Worm (Caenorhabditis elegans) whole organism, midembryonic: ENCODE measurements around the gene K08D8.4.

ENCODE experiments used
- T22C8.4 ChIP-seq: fragments of 200-800 bp; sonication (Bioruptor generic); IDR thresholded peaks from 2 replicates; pipeline ENCODE4 v1.3.6; 2022; ENCODE audit warnings: missing genetic modification characterization, missing compliant biosample characterization
- cog-1 ChIP-seq: sonication (generic microtip); optimal IDR thresholded peaks from 2 replicates; lab custom pipeline; 2016; ENCODE audit warnings: missing genetic modification characterization, missing compliant biosample characterization
- flt-1 ChIP-seq: fragments of 200-800 bp; sonication (Bioruptor generic); IDR thresholded peaks from 2 replicates; pipeline ENCODE4 v1.3.6; 2022; ENCODE audit warnings: missing genetic modification characterization, missing compliant biosample characterization
- klf-2 ChIP-seq: fragments of 200-800 bp; sonication (Bioruptor generic); conservative IDR thresholded peaks from 2 replicates; pipeline ENCODE4 v1.3.6; 2022; ENCODE audit warnings: missing genetic modification reagents, missing genetic modification characterization, missing compliant biosample characterization
- med-1 ChIP-seq: sonication (generic microtip); optimal IDR thresholded peaks from 2 replicates; lab custom pipeline; 2017; ENCODE audit warnings: missing genetic modification characterization, mild to moderate bottlenecking, missing compliant biosample characterization, antibody characterized with exemption, missing genetic modification reagents; ENCODE audit not compliant: insufficient read depth
- ref-1 ChIP-seq: fragments of 200-800 bp; sonication (Bioruptor generic); conservative IDR thresholded peaks from 2 replicates; pipeline ENCODE4 v1.3.6; 2022; ENCODE audit warnings: missing genetic modification reagents, missing genetic modification characterization, missing compliant biosample characterization
- tab-1 ChIP-seq: fragments of 200-800 bp; sonication (Bioruptor generic); IDR thresholded peaks from 2 replicates; pipeline ENCODE4 v1.3.6; 2022; ENCODE audit warnings: missing genetic modification characterization, missing compliant biosample characterization
- ztf-23 ChIP-seq: fragments of 200-800 bp; sonication (Bioruptor generic); IDR thresholded peaks from 2 replicates; pipeline ENCODE4 v1.3.6; 2022; ENCODE audit warnings: missing genetic modification reagents, missing genetic modification characterization, missing compliant biosample characterization
- ztf-29 ChIP-seq: fragments of 200-800 bp; sonication (Bioruptor generic); IDR thresholded peaks from 2 replicates; pipeline ENCODE4 v1.3.6; 2022; ENCODE audit warnings: missing genetic modification reagents, missing genetic modification characterization, missing compliant biosample characterization

Gene K08D8.4

DNA sequence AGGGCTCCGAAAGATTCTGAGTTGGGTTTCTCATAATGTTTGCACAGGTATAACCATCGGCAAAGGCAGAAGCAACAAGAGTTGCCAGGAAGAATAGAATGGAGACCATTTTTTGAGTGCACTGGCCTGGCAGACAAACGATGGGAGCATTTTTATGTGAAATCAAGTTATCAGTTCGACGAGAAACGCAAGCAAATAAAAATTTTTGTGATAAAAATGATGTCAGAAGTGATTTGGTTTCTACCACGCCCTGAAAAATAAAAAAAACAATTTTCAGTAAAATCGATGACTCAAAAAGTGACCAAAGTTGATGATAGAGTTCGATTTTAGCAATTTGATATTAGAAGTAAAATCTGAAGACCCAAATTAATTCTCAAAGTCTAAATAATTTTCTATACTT, at the start of gene K08D8.4:
TSS of gene K08D8.4 (minus strand) at position 128 of the 400 bp plus-strand sequence.
- TF ChIP-seq ztf-29 (GFP tag; lab: Robert Waterston, UW) (no peak), ref-1 (GFP tag; lab: Robert Waterston, UW) (no peak), med-1 (no peak), ztf-23 (GFP tag; lab: Robert Waterston, UW) (no peak)

DNA sequence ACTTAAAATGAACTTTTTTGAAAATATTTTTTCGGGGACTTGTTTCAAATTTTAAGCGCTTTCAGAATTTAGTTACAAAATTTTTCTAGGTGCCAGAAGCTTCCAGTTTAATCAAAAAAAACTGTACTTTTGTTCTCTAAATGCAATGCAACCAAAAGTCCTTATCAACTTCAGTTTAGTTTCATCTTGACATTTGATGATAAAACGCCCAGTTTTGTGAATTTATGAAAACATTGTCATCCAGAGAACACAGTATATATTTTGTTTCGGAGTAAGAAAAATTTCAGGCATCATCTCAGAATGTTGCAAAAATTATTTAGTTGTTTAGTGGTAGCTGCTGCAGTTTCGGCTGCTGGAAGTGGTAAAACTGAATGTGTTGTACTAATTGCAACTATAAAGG, 47.9 kb upstream of the K08D8.4 start, which contains the start of gene F55G11.6:
TSS of gene F55G11.6 (plus strand) at position 301 of the 400 bp plus-strand sequence.
- TF ChIP-seq flt-1: no peak
- TF ChIP-seq klf-2 (GFP tag; lab: Robert Waterston, UW): no peak
- no peak for TF ChIP-seq med-1
- TF ChIP-seq ztf-23 (GFP tag; lab: Robert Waterston, UW): no peak
- no peak for TF ChIP-seq ref-1 (GFP tag; lab: Robert Waterston, UW)
- no peak for TF ChIP-seq T22C8.4

DNA sequence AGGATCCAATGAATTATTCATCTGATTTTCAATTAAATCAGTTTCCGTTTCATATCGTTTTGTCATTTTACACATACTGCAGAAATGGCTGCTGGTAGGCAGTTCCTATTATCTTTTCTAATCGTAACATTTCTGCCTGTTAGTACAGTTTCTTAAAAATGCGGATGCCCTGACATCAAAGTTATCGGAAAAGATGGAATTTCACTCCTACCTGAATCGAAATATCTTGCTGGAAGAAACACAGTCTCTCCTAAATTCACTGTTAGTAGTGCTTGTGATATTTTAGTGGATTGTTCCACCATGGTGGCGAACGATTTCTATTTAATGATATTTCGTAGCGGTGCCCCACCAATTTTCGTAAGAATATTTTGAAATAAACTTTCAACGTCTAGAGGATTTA, 38.7 kb upstream of the K08D8.4 start, which contains the start of gene F55G11.10:
TSS of gene F55G11.10 (plus strand) at position 301 of the 400 bp plus-strand sequence.
- no peak for TF ChIP-seq T22C8.4
- no peak for TF ChIP-seq ref-1 (GFP tag; lab: Robert Waterston, UW)

DNA sequence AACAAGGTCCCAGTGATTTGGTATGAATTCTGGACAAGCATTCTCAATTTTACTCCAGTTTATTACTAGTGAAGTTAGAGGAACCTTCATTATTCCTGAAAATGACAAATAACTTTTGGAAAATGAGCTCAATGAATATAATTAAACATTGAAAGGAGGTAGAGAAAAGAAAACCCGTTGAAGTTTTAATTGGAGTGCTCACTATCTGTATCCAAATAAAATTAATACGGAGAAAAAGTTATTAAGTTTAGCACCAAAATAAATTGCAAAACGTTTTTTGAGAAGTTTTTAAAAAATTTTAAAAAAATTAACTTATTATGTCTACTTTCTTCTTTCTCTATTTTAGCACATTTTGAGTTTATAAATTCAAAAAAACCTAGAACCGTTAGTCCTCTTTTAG, 36.7 kb upstream of the K08D8.4 start, which contains the start of gene F55G11.1:
TSS of gene F55G11.1 (minus strand) at position 101 of the 400 bp plus-strand sequence.
- TF ChIP-seq med-1: no peak

DNA sequence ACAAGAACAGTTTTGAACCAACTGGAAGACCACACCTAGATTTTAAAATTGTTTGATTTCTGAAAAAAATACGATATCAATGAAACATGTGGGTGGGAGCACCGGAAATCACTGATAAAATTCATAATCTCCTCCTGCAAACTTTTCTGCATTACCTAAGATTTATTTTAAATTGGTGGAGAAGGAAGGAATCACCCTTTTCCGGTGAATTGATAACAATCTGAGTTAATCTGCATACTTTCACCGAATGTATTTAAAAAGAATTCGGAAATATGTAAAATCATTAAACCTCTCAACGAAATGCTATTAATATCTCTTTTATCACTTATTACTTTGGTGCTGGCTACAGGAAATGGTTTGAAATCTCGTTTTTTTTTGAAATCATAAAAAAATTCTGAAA, 32.8 kb upstream of the K08D8.4 start, which contains the start of gene dct-19:
TSS of gene dct-19 (plus strand) at position 301 of the 400 bp plus-strand sequence.
- TF ChIP-seq T22C8.4 (no peak), ztf-29 (GFP tag; lab: Robert Waterston, UW) (no peak), flt-1 (no peak), tab-1 (no peak), ref-1 (GFP tag; lab: Robert Waterston, UW) (no peak), ztf-23 (GFP tag; lab: Robert Waterston, UW) (no peak), cog-1 (no peak), med-1 (no peak), klf-2 (GFP tag; lab: Robert Waterston, UW) (no peak)

DNA sequence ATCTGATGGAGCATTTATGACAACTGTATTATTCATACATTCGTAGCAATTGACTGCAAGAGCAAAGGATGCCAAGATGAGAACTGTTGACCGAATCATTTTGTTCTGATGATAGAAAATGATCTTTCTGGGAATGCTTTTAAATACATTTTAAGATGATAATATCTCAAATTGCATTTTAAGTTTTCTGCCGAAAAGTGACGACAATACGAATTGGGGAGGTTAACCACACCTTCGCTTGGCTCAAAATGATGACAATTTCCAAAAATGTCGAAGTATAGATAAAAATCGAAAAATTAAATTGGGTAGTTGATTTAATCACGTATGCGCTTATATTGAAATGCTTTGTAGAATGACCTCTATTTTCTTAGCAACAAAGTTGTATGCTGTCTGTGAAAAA, 31.5 kb upstream of the K08D8.4 start, which contains the start of gene dod-24:
TSS of gene dod-24 (minus strand) at position 101 of the 400 bp plus-strand sequence.
- no peak for TF ChIP-seq klf-2 (GFP tag; lab: Robert Waterston, UW)

DNA sequence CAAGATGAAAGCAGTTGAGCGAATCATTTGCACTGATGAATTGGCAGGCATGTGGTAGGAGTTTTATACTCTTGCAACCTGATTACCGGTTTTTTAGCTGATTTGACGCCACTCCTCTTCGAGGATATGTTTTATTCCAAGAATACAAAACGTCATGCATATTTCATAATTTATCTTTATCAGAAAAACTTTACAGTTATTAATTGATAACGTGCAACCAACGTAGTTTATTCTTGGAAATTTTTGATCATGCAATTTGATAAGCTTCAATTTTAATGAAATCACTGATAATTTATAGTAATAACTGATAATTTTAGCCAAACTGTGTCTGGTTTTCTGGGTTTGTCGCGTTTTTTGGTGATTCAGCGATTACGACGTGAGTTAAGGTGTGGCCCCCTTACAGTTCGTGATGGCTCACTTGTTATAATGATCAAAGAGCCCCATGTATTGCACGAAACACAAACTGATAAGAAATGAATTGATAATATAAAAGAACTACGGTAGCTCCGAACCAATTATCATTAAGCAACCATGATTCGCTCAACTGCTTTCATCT, 26.5 kb upstream of the K08D8.4 start, which contains the start of the genes cld-1 and dod-21:
TSS of gene cld-1 (minus strand) at position 51 of the 556 bp plus-strand sequence.
TSS of gene dod-21 (plus strand) at position 518 of the 556 bp plus-strand sequence.
- TF ChIP-seq flt-1: no peak
- TF ChIP-seq klf-2 (GFP tag; lab: Robert Waterston, UW): no peak
- TF ChIP-seq T22C8.4: no peak
- no peak for TF ChIP-seq cog-1
- no peak for TF ChIP-seq tab-1
- TF ChIP-seq ref-1 (GFP tag; lab: Robert Waterston, UW): no peak
- no peak for TF ChIP-seq med-1
- TF ChIP-seq ztf-23 (GFP tag; lab: Robert Waterston, UW): no peak
- no peak for TF ChIP-seq ztf-29 (GFP tag; lab: Robert Waterston, UW)

DNA sequence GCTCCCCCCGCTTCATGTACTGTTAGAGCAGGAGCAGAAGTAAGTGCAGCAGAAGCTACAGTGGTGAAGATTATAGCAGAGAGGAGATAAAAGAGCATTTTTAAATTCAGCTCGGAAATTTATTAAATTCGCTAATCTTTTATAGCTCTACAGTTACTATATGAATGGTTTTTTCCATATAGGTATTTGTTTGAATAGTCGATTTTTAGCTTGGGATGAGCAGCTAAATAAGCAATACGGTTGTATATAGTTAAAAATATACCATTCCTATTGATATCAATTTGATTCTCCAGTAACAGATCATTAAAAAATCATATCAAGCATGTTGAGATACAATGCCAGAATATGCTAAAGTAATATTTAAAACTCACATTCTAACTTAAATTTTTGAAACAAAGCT, 16.8 kb upstream of the K08D8.4 start, which contains the start of gene srlf-5:
TSS of gene srlf-5 (minus strand) at position 101 of the 400 bp plus-strand sequence.
- TF ChIP-seq ztf-23 (GFP tag; lab: Robert Waterston, UW): no peak
- TF ChIP-seq ztf-29 (GFP tag; lab: Robert Waterston, UW): no peak
- TF ChIP-seq klf-2 (GFP tag; lab: Robert Waterston, UW): no peak
- TF ChIP-seq T22C8.4: no peak
- TF ChIP-seq med-1: no peak
- no peak for TF ChIP-seq cog-1
- no peak for TF ChIP-seq ref-1 (GFP tag; lab: Robert Waterston, UW)
- no peak for TF ChIP-seq flt-1
- TF ChIP-seq tab-1: no peak

DNA sequence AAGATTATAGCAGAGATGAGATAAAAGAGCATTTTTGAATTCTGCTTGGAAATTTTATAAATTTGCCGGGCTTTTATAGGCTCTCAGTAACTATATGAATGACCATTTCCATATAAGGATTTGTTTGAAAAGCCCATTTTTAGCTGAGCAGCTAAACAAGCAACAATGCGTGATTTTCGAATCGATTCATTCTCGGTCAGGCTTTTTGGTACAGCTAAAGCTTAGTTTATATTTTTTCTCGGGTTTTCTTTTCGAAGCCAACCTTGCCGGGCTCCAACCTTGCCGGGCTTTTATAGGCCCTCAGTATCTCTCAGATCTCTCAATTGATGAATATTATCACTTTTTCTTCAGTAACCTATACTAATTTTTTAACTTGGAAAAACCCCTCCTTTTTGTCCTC, 14.5 kb upstream of the K08D8.4 start, which contains the start of gene srlf-4:
TSS of gene srlf-4 (minus strand) at position 101 of the 400 bp plus-strand sequence.
- no peak for TF ChIP-seq tab-1
- no peak for TF ChIP-seq cog-1
- TF ChIP-seq ref-1 (GFP tag; lab: Robert Waterston, UW): no peak
- TF ChIP-seq klf-2 (GFP tag; lab: Robert Waterston, UW): no peak
- TF ChIP-seq flt-1: no peak
- TF ChIP-seq T22C8.4: no peak
- TF ChIP-seq ztf-29 (GFP tag; lab: Robert Waterston, UW): no peak
- no peak for TF ChIP-seq ztf-23 (GFP tag; lab: Robert Waterston, UW)
- TF ChIP-seq med-1: no peak

DNA sequence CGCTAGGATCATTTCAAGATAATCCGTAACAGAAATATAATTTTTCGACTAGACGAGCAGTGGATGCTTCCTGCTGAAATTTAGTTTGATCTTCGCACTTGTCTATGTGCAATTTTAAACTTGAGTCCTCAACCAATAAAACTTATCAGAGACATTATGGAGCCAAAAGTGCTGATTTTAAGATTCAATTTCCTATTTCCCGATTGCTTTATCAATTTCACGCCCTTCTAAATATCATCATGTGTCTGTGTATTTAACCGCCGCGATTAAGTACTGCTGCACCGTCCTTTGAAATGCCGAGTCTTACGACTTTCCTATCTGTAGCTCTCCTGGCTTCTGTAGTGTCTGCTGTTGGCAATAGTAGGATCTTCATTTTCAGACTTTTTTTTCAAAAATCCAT, 11.2 kb upstream of the K08D8.4 start, which contains the start of gene C32H11.4:
TSS of gene C32H11.4 (plus strand) at position 238 of the 400 bp plus-strand sequence.
- TF ChIP-seq flt-1 (no peak), ztf-29 (GFP tag; lab: Robert Waterston, UW) (no peak), ztf-23 (GFP tag; lab: Robert Waterston, UW) (no peak), cog-1 (no peak), med-1 (no peak), T22C8.4 (no peak), klf-2 (GFP tag; lab: Robert Waterston, UW) (no peak), tab-1 (no peak), ref-1 (GFP tag; lab: Robert Waterston, UW) (no peak)

DNA sequence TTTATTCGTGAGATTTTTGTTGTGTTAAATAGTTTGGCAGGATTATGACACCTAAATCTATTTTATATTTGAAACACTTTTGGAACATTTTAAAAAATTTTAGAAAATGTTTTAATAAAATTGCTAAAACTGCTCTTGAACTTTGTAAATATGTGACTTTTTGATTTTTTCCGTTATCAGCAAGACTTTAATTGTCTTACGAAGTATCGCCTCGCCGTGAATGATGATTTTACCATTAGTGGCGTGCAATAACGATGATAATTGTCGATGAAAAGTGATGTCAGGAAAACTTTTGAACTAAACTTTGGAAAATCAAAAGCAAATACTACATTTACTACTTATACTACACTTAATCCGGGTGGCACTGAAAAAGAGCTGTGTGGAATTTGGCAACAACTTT, 10.8 kb upstream of the K08D8.4 start:
- TF ChIP-seq med-1: no peak
- no peak for TF ChIP-seq klf-2 (GFP tag; lab: Robert Waterston, UW)
- no peak for TF ChIP-seq ref-1 (GFP tag; lab: Robert Waterston, UW)
- no peak for TF ChIP-seq ztf-29 (GFP tag; lab: Robert Waterston, UW)
- no peak for TF ChIP-seq ztf-23 (GFP tag; lab: Robert Waterston, UW)
- TF ChIP-seq tab-1: no peak
- no peak for TF ChIP-seq T22C8.4
- TF ChIP-seq flt-1: no peak
- no peak for TF ChIP-seq cog-1
